Fruit fly (Drosophila melanogaster) Kc167 (cell line): ENCODE data around the gene dpr4.

Experiments
- Myc ChIP-seq: fragments of >200 bp; optimal IDR thresholded peaks from 2 replicates; lab custom pipeline; 2017; ENCODE audit warnings: missing external identifiers
- Sin3A ChIP-seq: fragments of >200 bp; optimal IDR thresholded peaks from 2 replicates; lab custom pipeline; 2018; ENCODE audit warnings: missing external identifiers
- h ChIP-seq: fragments of >200 bp; optimal IDR thresholded peaks from 3 replicates; lab custom pipeline; 2018; ENCODE audit warnings: missing external identifiers
- insv ChIP-seq: fragments of >200 bp; optimal IDR thresholded peaks from 3 replicates; lab custom pipeline; 2018; ENCODE audit warnings: missing external identifiers
- psq ChIP-seq: fragments of >200 bp; optimal IDR thresholded peaks from 2 replicates; lab custom pipeline; 2017; ENCODE audit warnings: missing external identifiers
- ttk ChIP-seq: sonication (Bioruptor generic); optimal IDR thresholded peaks from 2 replicates; lab custom pipeline; 2017; ENCODE audit warnings: missing external identifiers

dm6 chr3R:11581340-11582252 is 38.8 kb upstream of the dpr4 start, which contains the start of gene wkd:
- TF ChIP-seq psq (lab: Kevin White, UChicago), result no peak
- TF ChIP-seq ttk, result no peak
- TF ChIP-seq insv (lab: Kevin White, UChicago), result no peak
- no peak for TF ChIP-seq Sin3A (lab: Kevin White, UChicago)
- TF ChIP-seq Myc (lab: Kevin White, UChicago), result no peak
- no peak for TF ChIP-seq h (lab: Kevin White, UChicago)
